Worm (Caenorhabditis elegans): ENCODE measurements around the gene T02H6.6.

ce11 chrII:667864-668263 is 15.7 kb upstream of the T02H6.6 start:
- TF ChIP-seq aly-1 (tag; optimal IDR thresholded peaks at IDR 0.05), result no peak
- TF ChIP-seq ama-1 (optimal IDR thresholded peaks at IDR 0.05), result no peak
- no peak for TF ChIP-seq sea-1 (GFP tag; conservative IDR thresholded peaks at IDR 0.05)
- no peak for TF ChIP-seq tra-4 (tag; optimal IDR thresholded peaks at IDR 0.05)
- no peak for TF ChIP-seq hmbx-1 (tag; optimal IDR thresholded peaks at IDR 0.05)
- TF ChIP-seq scrt-1 (GFP tag; IDR thresholded peaks at IDR 0.05), result no peak
- no peak for TF ChIP-seq tbx-37 (GFP tag; conservative IDR thresholded peaks at IDR 0.05)
- TF ChIP-seq F13C5.2 (tag; optimal IDR thresholded peaks at IDR 0.05), result no peak
- TF ChIP-seq B0310.2 (tag; optimal IDR thresholded peaks at IDR 0.05), result no peak
- no peak for TF ChIP-seq pes-1 (GFP tag; IDR thresholded peaks at IDR 0.05)
